Worm (Caenorhabditis elegans): Measurements from ENCODE around the gene citk-2.

DNA sequence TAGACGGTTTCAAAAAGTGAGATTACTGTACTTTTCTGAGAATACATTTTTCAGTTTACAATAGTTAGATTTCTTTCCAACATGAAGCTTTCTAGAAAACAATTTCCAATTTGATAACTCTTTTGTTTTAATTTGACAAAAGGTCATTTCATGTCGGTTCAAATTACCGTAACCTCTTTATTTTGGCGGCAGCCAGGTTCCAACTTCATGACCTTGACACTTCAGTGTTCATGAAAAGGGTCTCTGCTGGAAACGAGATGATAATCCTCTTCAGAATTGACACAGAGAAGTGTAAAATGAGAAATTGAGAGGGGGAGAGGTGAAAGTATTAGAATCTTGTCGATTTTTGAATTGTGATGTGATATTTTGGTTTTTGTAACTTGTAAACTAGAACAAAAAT lies 22.2 kb downstream of the citk-2 start:
- TF ChIP-seq pbrm-1 (GFP tag; IDR thresholded peaks at IDR 0.05) (no peak), snpc-4 (GFP tag; optimal IDR thresholded peaks at IDR 0.05) (no peak), snpc-4 (tag; optimal IDR thresholded peaks at IDR 0.05) (no peak), dpl-1 (GFP tag; optimal IDR thresholded peaks at IDR 0.05) (no peak), ceh-58 (GFP tag; IDR thresholded peaks at IDR 0.05) (no peak), C17E4.6 (GFP tag; IDR thresholded peaks at IDR 0.05) (no peak), ztf-3 (GFP tag; optimal IDR thresholded peaks at IDR 0.05) (no peak), die-1 (tag; optimal IDR thresholded peaks at IDR 0.05) (no peak)

All from whole organism, young adult.